Worm (Caenorhabditis elegans): Measurements from ENCODE around the gene ZK686.3.
A peak's percentile ranks its signal among the peaks of the same experiment; 100 is the strongest.
"Not testable (repeated sequence)": the region's sequence is repeated elsewhere in the genome, so short reads cannot be mapped to it uniquely, and the experiment has no call there.

ce11 chrIII:7770986-7771385, 2.1 kb upstream of the ZK686.3 start:
- TF ChIP-seq F49E8.2 (tag; optimal IDR thresholded peaks at IDR 0.05; ENCODE audit: borderline replicate concordance); pha-4 (GFP tag; IDR thresholded peaks at IDR 0.05); pha-4 (tag; optimal IDR thresholded peaks at IDR 0.05); ama-1 (optimal IDR thresholded peaks at IDR 0.05); nhr-237 (tag; optimal IDR thresholded peaks at IDR 0.05); jun-1 (tag; optimal IDR thresholded peaks at IDR 0.05); zfp-2 (tag; optimal IDR thresholded peaks at IDR 0.05); madf-5 (GFP tag; IDR thresholded peaks at IDR 0.05); tag-97 (GFP tag; IDR thresholded peaks at IDR 0.05); fos-1 (tag; optimal IDR thresholded peaks at IDR 0.05); nhr-111 (GFP tag; optimal IDR thresholded peaks at IDR 0.05); ces-1 (GFP tag; optimal IDR thresholded peaks at IDR 0.05); lim-7 (GFP tag; IDR thresholded peaks at IDR 0.05): not testable (repeated sequence)
- peak; percentile 27 for TF ChIP-seq mep-1 (tag; optimal IDR thresholded peaks at IDR 0.05)
- peak; percentile 51; the same call in 1 of the 2 replicates for TF ChIP-seq T26A8.4 (GFP tag; IDR thresholded peaks at IDR 0.05)

All from whole organism, L4 larva.